Worm (Caenorhabditis elegans): Measurements from ENCODE around the gene W06H8.6.

The W06H8.6 gene

ce11 chrV:6228920-6229456, 2.2 kb upstream of the W06H8.6 start:
- TF ChIP-seq jun-1 (tag; optimal IDR thresholded peaks at IDR 0.05): no peak
- peak; percentile 14 for TF ChIP-seq pha-4 (tag; optimal IDR thresholded peaks at IDR 0.05)
- TF ChIP-seq elt-3 (tag; optimal IDR thresholded peaks at IDR 0.05): no peak
- TF ChIP-seq lsy-12 (tag; optimal IDR thresholded peaks at IDR 0.05): peak; percentile 60
- TF ChIP-seq nhr-11 (tag; optimal IDR thresholded peaks at IDR 0.05): peak; percentile 49
- peak; percentile 63 for TF ChIP-seq ama-1 (optimal IDR thresholded peaks at IDR 0.05)
- no peak for TF ChIP-seq nhr-237 (tag; optimal IDR thresholded peaks at IDR 0.05)
- no peak for TF ChIP-seq ceh-82 (tag; optimal IDR thresholded peaks at IDR 0.05)
- peak; percentile 42 for TF ChIP-seq fkh-10 (GFP tag; optimal IDR thresholded peaks at IDR 0.05)
- no peak for TF ChIP-seq fos-1 (tag; optimal IDR thresholded peaks at IDR 0.05)
- TF ChIP-seq nhr-12 (tag; optimal IDR thresholded peaks at IDR 0.05): no peak
- peak; percentile 62 for TF ChIP-seq nhr-25 (tag; optimal IDR thresholded peaks at IDR 0.05)
- TF ChIP-seq egl-27 (tag; optimal IDR thresholded peaks at IDR 0.05): no peak
- no peak for TF ChIP-seq aly-2 (tag; optimal IDR thresholded peaks at IDR 0.05)

- TF ChIP-seq nhr-23 (tag; optimal IDR thresholded peaks at IDR 0.05) (peak; percentile 70), nhr-12 (tag; optimal IDR thresholded peaks at IDR 0.05) (no peak), ZK546.5 (tag; optimal IDR thresholded peaks at IDR 0.05) (no peak), nfya-1 (tag; optimal IDR thresholded peaks at IDR 0.05; ENCODE audit: insufficient read depth) (peak; percentile 72), ama-1 (optimal IDR thresholded peaks at IDR 0.05) (peak; percentile 94), ceh-28 (tag; optimal IDR thresholded peaks at IDR 0.05) (peak; percentile 23), elt-2 (tag; optimal IDR thresholded peaks at IDR 0.05) (peak; percentile 19), unc-62 (GFP tag; optimal IDR thresholded peaks at IDR 0.05) (peak; percentile 52), lin-39 (tag; optimal IDR thresholded peaks at IDR 0.05) (peak; percentile 18), pha-4 (tag; optimal IDR thresholded peaks at IDR 0.05) (peak; percentile 86), tbx-2 (tag; optimal IDR thresholded peaks at IDR 0.05) (peak; percentile 31), egl-27 (tag; optimal IDR thresholded peaks at IDR 0.05) (no peak), nhr-43 (tag; optimal IDR thresholded peaks at IDR 0.05; ENCODE audit: poor library complexity, severe bottlenecking) (peak; percentile 61), nhr-25 (tag; optimal IDR thresholded peaks at IDR 0.05) (peak; percentile 70)
These were observed 1.6 kb upstream of the W06H8.6 start for ce11 chrV:6228400-6228895.

- TF ChIP-seq egl-27 (tag; optimal IDR thresholded peaks at IDR 0.05): no peak
- TF ChIP-seq fkh-2 (tag; optimal IDR thresholded peaks at IDR 0.05): no peak
- peak; percentile 96 for TF ChIP-seq lin-39 (tag; optimal IDR thresholded peaks at IDR 0.05)
- TF ChIP-seq fos-1 (tag; optimal IDR thresholded peaks at IDR 0.05): no peak
- peak; percentile 22 for TF ChIP-seq skn-1 (tag; optimal IDR thresholded peaks at IDR 0.05)
- TF ChIP-seq mdl-1 (tag; optimal IDR thresholded peaks at IDR 0.05): peak; percentile 95
- TF ChIP-seq nhr-11 (tag; optimal IDR thresholded peaks at IDR 0.05): peak; percentile 93
- TF ChIP-seq nhr-23 (tag; optimal IDR thresholded peaks at IDR 0.05): peak; percentile 92
- TF ChIP-seq daf-12 (tag; optimal IDR thresholded peaks at IDR 0.05): no peak
- peak; percentile 24 for TF ChIP-seq lin-15B (tag; optimal IDR thresholded peaks at IDR 0.05)
- TF ChIP-seq pha-4 (tag; optimal IDR thresholded peaks at IDR 0.05): peak; percentile 97
- TF ChIP-seq nhr-28 (tag; optimal IDR thresholded peaks at IDR 0.05): no peak
- no peak for TF ChIP-seq nhr-76 (tag; optimal IDR thresholded peaks at IDR 0.05)
- peak; percentile 62 for TF ChIP-seq ceh-28 (tag; optimal IDR thresholded peaks at IDR 0.05)
- TF ChIP-seq R02D3.7 (tag; optimal IDR thresholded peaks at IDR 0.05): peak; percentile 71
- TF ChIP-seq elt-1 (tag; optimal IDR thresholded peaks at IDR 0.05): peak; percentile 86
- peak; percentile 91 for TF ChIP-seq nhr-43 (tag; optimal IDR thresholded peaks at IDR 0.05; ENCODE audit: poor library complexity, severe bottlenecking)
- peak; percentile 83 for TF ChIP-seq fkh-10 (GFP tag; optimal IDR thresholded peaks at IDR 0.05)
- peak in 1 of 3 experiments; percentile 20 for TF ChIP-seq elt-3 (tag; optimal IDR thresholded peaks at IDR 0.05)
- TF ChIP-seq unc-62 (GFP tag; optimal IDR thresholded peaks at IDR 0.05): peak; percentile 75
- no peak for TF ChIP-seq ceh-9 (tag; optimal IDR thresholded peaks at IDR 0.05)
- TF ChIP-seq ZK546.5 (tag; optimal IDR thresholded peaks at IDR 0.05): no peak
- peak; percentile 93 for TF ChIP-seq pqm-1 (tag; optimal IDR thresholded peaks at IDR 0.05)
- TF ChIP-seq aly-2 (tag; optimal IDR thresholded peaks at IDR 0.05): no peak
- TF ChIP-seq snpc-4 (tag; optimal IDR thresholded peaks at IDR 0.05): peak; percentile 66
- TF ChIP-seq nfya-1 (tag; optimal IDR thresholded peaks at IDR 0.05; ENCODE audit: insufficient read depth): peak; percentile 91
- peak; percentile 85 for TF ChIP-seq zag-1 (tag; optimal IDR thresholded peaks at IDR 0.05)
- peak; percentile 90 for TF ChIP-seq tbx-2 (tag; optimal IDR thresholded peaks at IDR 0.05)
- TF ChIP-seq ztf-4 (tag; optimal IDR thresholded peaks at IDR 0.05): peak; percentile 84
- peak; percentile 97 for TF ChIP-seq hmg-11 (tag; optimal IDR thresholded peaks at IDR 0.05)
- TF ChIP-seq ceh-82 (tag; optimal IDR thresholded peaks at IDR 0.05): peak; percentile 59
- peak; percentile 59 for TF ChIP-seq egl-5 (tag; optimal IDR thresholded peaks at IDR 0.05)
- no peak for TF ChIP-seq nhr-67 (tag; optimal IDR thresholded peaks at IDR 0.05)
- TF ChIP-seq lsy-12 (tag; optimal IDR thresholded peaks at IDR 0.05): peak; percentile 96
- no peak for TF ChIP-seq eor-1 (tag; optimal IDR thresholded peaks at IDR 0.05)
- peak; percentile 96 for TF ChIP-seq jun-1 (tag; optimal IDR thresholded peaks at IDR 0.05)
- TF ChIP-seq ztf-11 (tag; optimal IDR thresholded peaks at IDR 0.05): no peak
- peak; percentile 73 for TF ChIP-seq nhr-25 (tag; optimal IDR thresholded peaks at IDR 0.05)
- TF ChIP-seq ama-1 (optimal IDR thresholded peaks at IDR 0.05): peak; percentile 99
- TF ChIP-seq elt-2 (tag; optimal IDR thresholded peaks at IDR 0.05): peak; percentile 86
These were observed 776 bp upstream of the W06H8.6 start for ce11 chrV:6227326-6228246.
